Worm (Caenorhabditis elegans) whole organism, L1 larva: ENCODE measurements around the gene popl-1.

Experiments
- aha-1 ChIP-seq: fragments of 150-350 bp; optimal IDR thresholded peaks from 2 replicates; lab custom pipeline; 2014; ENCODE audit warnings: missing biosample characterization, missing genetic modification characterization
- alr-1 ChIP-seq: fragments of 200-800 bp; sonication (Bioruptor generic); optimal IDR thresholded peaks from 2 replicates; lab custom pipeline; 2018; ENCODE audit warnings: borderline replicate concordance, mild to moderate bottlenecking, missing genetic modification characterization, missing compliant biosample characterization
- pqm-1 ChIP-seq: sonication (generic microtip); optimal IDR thresholded peaks from 3 replicates; lab custom pipeline; 2017; ENCODE audit warnings: missing biosample characterization, missing genetic modification characterization
- xbp-1 ChIP-seq: sonication (generic microtip); optimal IDR thresholded peaks from 2 replicates; lab custom pipeline; 2016; ENCODE audit warnings: missing genetic modification characterization, missing compliant biosample characterization
- ztf-11 ChIP-seq, 2 experiments: sonication (generic microtip); optimal IDR thresholded peaks; 2 replicates each; lab custom pipeline; 2016 to 2017; ENCODE audit warnings: missing genetic modification characterization in 2 of 2, missing biosample characterization in 1 of 2, missing compliant biosample characterization in 1 of 2

DNA sequence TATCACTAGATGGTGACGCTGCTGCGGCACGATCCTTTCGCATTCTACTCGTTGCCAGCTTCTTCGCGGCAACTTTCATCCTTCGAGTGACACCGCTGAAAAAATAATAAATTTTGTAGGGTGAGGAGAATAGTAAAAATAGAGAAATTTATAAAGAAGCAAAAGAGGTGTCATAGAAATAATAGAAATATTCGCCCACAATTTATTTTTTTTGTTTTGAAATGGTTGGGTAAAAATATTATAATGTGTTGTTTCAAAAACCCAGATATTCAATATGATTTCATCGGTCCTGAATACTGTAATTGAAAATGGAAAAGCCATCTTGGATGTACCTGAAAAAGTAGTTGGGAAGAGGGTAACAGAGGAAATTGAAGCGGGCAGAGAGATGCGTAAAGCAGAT lies 21.5 kb upstream of the popl-1 start, which contains the start of gene set-1:
- TF ChIP-seq aha-1 (tag; lab: Kevin White, UChicago): no peak
- no peak for TF ChIP-seq pqm-1
- no peak for TF ChIP-seq xbp-1
- no peak for TF ChIP-seq alr-1
- TF ChIP-seq ztf-11 (tag; optimal IDR thresholded peaks at IDR 0.05; lab: Kevin White, UChicago): no peak
